Worm (Caenorhabditis elegans) whole organism, L1 larva: Measurements from ENCODE around the gene fipr-7.

Source experiments
- ama-1 ChIP-seq: fragments of 150-350 bp; optimal IDR thresholded peaks from 2 replicates; lab custom pipeline; 2014
- ceh-88 ChIP-seq: fragments of 200-800 bp; sonication (Bioruptor generic); IDR thresholded peaks from 2 replicates; pipeline ENCODE4 v1.3.6; 2022; ENCODE audit warnings: missing genetic modification characterization, missing compliant biosample characterization
- elt-3 ChIP-seq, 6 experiments: fragments of 150-350 bp in 1 of 6; sonication (generic microtip); optimal IDR thresholded peaks; 2 replicates each; lab custom pipeline; 2017 to 2018; ENCODE audit warnings: missing biosample characterization in 6 of 6, missing genetic modification characterization in 6 of 6, inconsistent platforms in 1 of 6
- lin-13 ChIP-seq: fragments of 150-350 bp; optimal IDR thresholded peaks from 2 replicates; lab custom pipeline; 2014; ENCODE audit warnings: missing biosample characterization, missing genetic modification reagents, missing genetic modification characterization
- mdl-1 ChIP-seq, 2 experiments: fragments of 150-350 bp; optimal IDR thresholded peaks; 2 replicates each; lab custom pipeline; 2014 to 2017; ENCODE audit warnings: missing biosample characterization in 2 of 2, missing genetic modification characterization in 2 of 2, inconsistent platforms in 1 of 2
- mep-1 ChIP-seq: fragments of 150-350 bp; optimal IDR thresholded peaks from 2 replicates; lab custom pipeline; 2014; ENCODE audit warnings: missing biosample characterization, missing genetic modification characterization

ce11 chrV:10202340-10202739 is 27.3 kb upstream of the fipr-7 start:
- TF ChIP-seq mep-1: no peak
- TF ChIP-seq mdl-1 (tag; optimal IDR thresholded peaks at IDR 0.05; lab: Kevin White, UChicago): no peak
- no peak for TF ChIP-seq ama-1 (lab: Kevin White, UChicago)
- no peak for TF ChIP-seq elt-3 (tag; optimal IDR thresholded peaks at IDR 0.05; lab: Kevin White, UChicago)
- no peak for TF ChIP-seq lin-13 (GFP tag; lab: Kevin White, UChicago)
- no peak for TF ChIP-seq ceh-88 (GFP tag; lab: Robert Waterston, UW)
